Fruit fly (Drosophila melanogaster) whole organism, embryonic: ENCODE results near the gene BBS1.

Source experiments
- ATbp ChIP-seq: fragments of 200-800 bp; sonication (Bioruptor generic); optimal IDR thresholded peaks from 2 replicates; lab custom pipeline; 2017; ENCODE audit warnings: missing biosample characterization, mild to moderate bottlenecking, missing genetic modification characterization, missing genetic modification reagents
- Atf3 ChIP-seq: fragments of 200-800 bp; sonication (Bioruptor generic); optimal IDR thresholded peaks from 3 replicates; lab custom pipeline; 2016; ENCODE audit warnings: missing biosample characterization, missing genetic modification characterization
- B-H2 ChIP-seq: fragments of 200-800 bp; sonication (Bioruptor generic); optimal IDR thresholded peaks from 2 replicates; lab custom pipeline; 2018; ENCODE audit warnings: missing biosample characterization, mild to moderate bottlenecking, missing genetic modification characterization
- CG10959 ChIP-seq: fragments of 200-800 bp; sonication (Bioruptor generic); IDR thresholded peaks from 2 replicates; pipeline ENCODE4 v1.3.6; 2022; ENCODE audit warnings: missing biosample characterization, missing genetic modification characterization
- CG10979 ChIP-seq: fragments of 200-800 bp; sonication (Bioruptor generic); optimal IDR thresholded peaks from 2 replicates; lab custom pipeline; 2018; ENCODE audit warnings: missing biosample characterization, mild to moderate bottlenecking, missing genetic modification characterization, moderate library complexity
- CG11504 ChIP-seq: fragments of 200-800 bp; sonication (Bioruptor generic); optimal IDR thresholded peaks from 3 replicates; lab custom pipeline; 2019; ENCODE audit warnings: missing biosample characterization, mild to moderate bottlenecking, missing genetic modification characterization, moderate library complexity
- CG14050 ChIP-seq: fragments of 200-800 bp; sonication (Bioruptor generic); IDR thresholded peaks from 3 replicates; pipeline ENCODE4 v1.3.6; 2022; ENCODE audit warnings: missing biosample characterization, missing genetic modification characterization
- CG14710 ChIP-seq: fragments of 200-800 bp; sonication (Bioruptor generic); optimal IDR thresholded peaks from 3 replicates; lab custom pipeline; 2019; ENCODE audit warnings: missing biosample characterization, mild to moderate bottlenecking, missing genetic modification characterization, moderate library complexity
- CG15269 ChIP-seq: fragments of 200-800 bp; sonication (Bioruptor generic); optimal IDR thresholded peaks from 2 replicates; lab custom pipeline; 2018; ENCODE audit warnings: missing biosample characterization, mild to moderate bottlenecking, missing genetic modification characterization, moderate library complexity
- CG15601 ChIP-seq: fragments of 200-800 bp; sonication (Bioruptor generic); optimal IDR thresholded peaks from 3 replicates; lab custom pipeline; 2019; ENCODE audit warnings: missing biosample characterization, mild to moderate bottlenecking, missing genetic modification characterization, moderate library complexity
- CG18262 ChIP-seq: fragments of 200-800 bp; optimal IDR thresholded peaks from 3 replicates; lab custom pipeline; 2019; ENCODE audit warnings: missing biosample characterization, mild to moderate bottlenecking, missing genetic modification characterization, moderate library complexity
- CG2875 ChIP-seq: fragments of 200-800 bp; sonication (Bioruptor generic); optimal IDR thresholded peaks from 2 replicates; lab custom pipeline; 2017; ENCODE audit warnings: missing biosample characterization, mild to moderate bottlenecking, missing genetic modification characterization, missing genetic modification reagents
- CG2889 ChIP-seq: fragments of 200-800 bp; sonication (Bioruptor generic); IDR thresholded peaks from 3 replicates; pipeline ENCODE4 v1.3.6; 2022; ENCODE audit warnings: missing biosample characterization, missing genetic modification characterization
- CG31388 ChIP-seq: fragments of 200-800 bp; sonication (Bioruptor generic); optimal IDR thresholded peaks from 2 replicates; lab custom pipeline; 2016; ENCODE audit warnings: missing biosample characterization, missing genetic modification characterization
- CG31441 ChIP-seq: fragments of 200-800 bp; sonication (Bioruptor generic); IDR thresholded peaks from 2 replicates; pipeline ENCODE4 v1.3.6; 2022; ENCODE audit warnings: missing biosample characterization, missing genetic modification characterization
- CG3163 ChIP-seq: fragments of 200-800 bp; sonication (Bioruptor generic); optimal IDR thresholded peaks from 3 replicates; lab custom pipeline; 2016; ENCODE audit warnings: missing biosample characterization, missing genetic modification characterization
- CG33213 ChIP-seq: fragments of 200-800 bp; sonication (Bioruptor generic); optimal IDR thresholded peaks from 3 replicates; lab custom pipeline; 2016; ENCODE audit warnings: missing biosample characterization, missing genetic modification characterization
- CG5953 ChIP-seq: fragments of 200-800 bp; sonication (Bioruptor generic); IDR thresholded peaks from 2 replicates; pipeline ENCODE4 v1.3.6; 2022; ENCODE audit warnings: missing biosample characterization, missing genetic modification characterization
- CG6689 ChIP-seq: fragments of 200-800 bp; sonication (Bioruptor generic); IDR thresholded peaks from 2 replicates; pipeline ENCODE4 v1.3.6; 2022; ENCODE audit warnings: missing biosample characterization, missing genetic modification characterization
- CG7745 ChIP-seq: fragments of 200-800 bp; sonication (Bioruptor generic); optimal IDR thresholded peaks from 2 replicates; lab custom pipeline; 2018; ENCODE audit warnings: missing biosample characterization, mild to moderate bottlenecking, missing genetic modification characterization, moderate library complexity
- D ChIP-seq, 2 experiments: fragments of 200-800 bp in 1 of 2; fragments of >200 bp in 1 of 2; sonication (Bioruptor generic) in 1 of 2; optimal IDR thresholded peaks; 2 replicates in 1 of 2; 3 replicates in 1 of 2; lab custom pipeline; 2017; ENCODE audit warnings: mild to moderate bottlenecking in 1 of 2, missing biosample characterization in 1 of 2, missing genetic modification characterization in 1 of 2, missing genetic modification reagents in 1 of 2
- D19A ChIP-seq: fragments of 200-800 bp; optimal IDR thresholded peaks from 3 replicates; lab custom pipeline; 2019; ENCODE audit warnings: missing biosample characterization, mild to moderate bottlenecking, missing genetic modification characterization, moderate library complexity
- D19B ChIP-seq: fragments of 200-800 bp; sonication (Bioruptor generic); optimal IDR thresholded peaks from 2 replicates; lab custom pipeline; 2017; ENCODE audit warnings: missing biosample characterization, mild to moderate bottlenecking, missing genetic modification characterization
- Ets65A ChIP-seq: fragments of 200-800 bp; sonication (Bioruptor generic); peaks from one replicate; lab custom pipeline; 2016; ENCODE audit warnings: missing biosample characterization, missing genetic modification characterization
- Hr51 ChIP-seq, 2 experiments: fragments of 200-800 bp; sonication (Bioruptor generic); optimal IDR thresholded peaks; 2 replicates in 1 of 2; 3 replicates in 1 of 2; lab custom pipeline; 2016 to 2018; ENCODE audit warnings: missing biosample characterization in 2 of 2, missing genetic modification characterization in 2 of 2, mild to moderate bottlenecking in 1 of 2, moderate library complexity in 1 of 2
- Max ChIP-seq: fragments of 200-800 bp; sonication (Bioruptor generic); optimal IDR thresholded peaks from 2 replicates; lab custom pipeline; 2016; ENCODE audit warnings: missing biosample characterization, mild to moderate bottlenecking, missing genetic modification characterization
- Mrtf ChIP-seq: fragments of 200-800 bp; sonication (Bioruptor generic); IDR thresholded peaks from 3 replicates; pipeline ENCODE4 v1.3.6; 2022; ENCODE audit warnings: missing biosample characterization, missing genetic modification characterization
- Ptx1 ChIP-seq: fragments of 200-800 bp; sonication (Bioruptor generic); IDR thresholded peaks from 2 replicates; pipeline ENCODE4 v1.3.6; 2022; ENCODE audit warnings: missing biosample characterization, missing genetic modification characterization
- Rx ChIP-seq: fragments of 200-800 bp; sonication (Bioruptor generic); IDR thresholded peaks from 2 replicates; pipeline ENCODE4 v1.3.6; 2022; ENCODE audit warnings: missing biosample characterization, missing genetic modification characterization
- Side ChIP-seq: fragments of 200-800 bp; sonication (Bioruptor generic); optimal IDR thresholded peaks from 2 replicates; lab custom pipeline; 2016; ENCODE audit warnings: missing biosample characterization, missing genetic modification characterization
- emc ChIP-seq: fragments of 200-800 bp; sonication (Bioruptor generic); optimal IDR thresholded peaks from 2 replicates; lab custom pipeline; 2016; ENCODE audit warnings: missing biosample characterization, missing genetic modification characterization
- en ChIP-seq: fragments of 200-800 bp; sonication (Bioruptor generic); optimal IDR thresholded peaks from 2 replicates; lab custom pipeline; 2016; ENCODE audit warnings: missing biosample characterization, missing genetic modification characterization
- exex ChIP-seq: fragments of 200-800 bp; sonication (Bioruptor generic); optimal IDR thresholded peaks from 4 replicates; lab custom pipeline; 2018; ENCODE audit warnings: missing biosample characterization, mild to moderate bottlenecking, missing genetic modification characterization, moderate library complexity
- eyg ChIP-seq: fragments of 200-800 bp; sonication (Bioruptor generic); optimal IDR thresholded peaks from 3 replicates; lab custom pipeline; 2016; ENCODE audit warnings: missing biosample characterization, missing genetic modification characterization
- gem ChIP-seq: fragments of 200-800 bp; sonication (Bioruptor generic); optimal IDR thresholded peaks from 2 replicates; lab custom pipeline; 2019; ENCODE audit warnings: missing biosample characterization, mild to moderate bottlenecking, missing genetic modification characterization, moderate library complexity
- grau ChIP-seq: fragments of 200-800 bp; optimal IDR thresholded peaks from 3 replicates; lab custom pipeline; 2019; ENCODE audit warnings: missing biosample characterization, mild to moderate bottlenecking, missing genetic modification characterization, moderate library complexity
- hkb ChIP-seq, 2 experiments: fragments of 200-800 bp in 1 of 2; fragments of >200 bp in 1 of 2; sonication (Bioruptor generic) in 1 of 2; IDR thresholded peaks in 1 of 2; optimal IDR thresholded peaks in 1 of 2; 2 replicates each; pipeline versions ENCODE4 v1.3.6 to Lab custom; 2017 to 2022; ENCODE audit warnings: missing biosample characterization in 1 of 2, missing genetic modification characterization in 1 of 2
- knrl ChIP-seq: fragments of 200-800 bp; sonication (Bioruptor generic); IDR thresholded peaks from 3 replicates; pipeline ENCODE4 v1.3.6; 2022; ENCODE audit warnings: missing biosample characterization, missing genetic modification characterization; ENCODE audit not compliant: partially characterized antibody
- lab ChIP-seq: fragments of 200-800 bp; sonication (Bioruptor generic); optimal IDR thresholded peaks from 3 replicates; lab custom pipeline; 2017; ENCODE audit warnings: missing biosample characterization, missing genetic modification characterization, mild to moderate bottlenecking, moderate library complexity, missing genetic modification reagents
- pan ChIP-seq, 4 experiments: fragments of >200 bp in 3 of 4; fragments of 200-800 bp in 1 of 4; sonication (Bioruptor generic) in 1 of 4; optimal IDR thresholded peaks in 3 of 4; IDR thresholded peaks in 1 of 4; 2 replicates each; pipeline versions ENCODE4 v1.3.6 to Lab custom; 2017 to 2022; ENCODE audit warnings: missing biosample characterization in 2 of 4, missing genetic modification characterization in 2 of 4, mixed read lengths in 1 of 4
- rib ChIP-seq: fragments of 200-800 bp; sonication (Bioruptor generic); IDR thresholded peaks from 2 replicates; pipeline ENCODE4 v1.3.6; 2022; ENCODE audit warnings: missing biosample characterization, missing genetic modification characterization
- sens ChIP-seq: fragments of 200-800 bp; sonication (Bioruptor generic); peaks from one replicate; lab custom pipeline; 2016; ENCODE audit warnings: missing biosample characterization, missing genetic modification characterization
- slbo ChIP-seq: fragments of 200-800 bp; sonication (Bioruptor generic); IDR thresholded peaks from 2 replicates; pipeline ENCODE4 v1.3.6; 2022; ENCODE audit warnings: missing biosample characterization, missing genetic modification characterization
- slou ChIP-seq: fragments of 200-800 bp; sonication (Bioruptor generic); optimal IDR thresholded peaks from 3 replicates; lab custom pipeline; 2016; ENCODE audit warnings: missing biosample characterization, missing genetic modification characterization
- tgo ChIP-seq: fragments of 200-800 bp; sonication (Bioruptor generic); IDR thresholded peaks from 3 replicates; pipeline ENCODE4 v1.3.6; 2022; ENCODE audit warnings: missing biosample characterization, missing genetic modification characterization
- tup ChIP-seq: fragments of 200-800 bp; sonication (Bioruptor generic); optimal IDR thresholded peaks from 2 replicates; lab custom pipeline; 2016; ENCODE audit warnings: missing biosample characterization, mild to moderate bottlenecking, missing genetic modification characterization, moderate library complexity
- wdn ChIP-seq: fragments of 200-800 bp; sonication (Bioruptor generic); IDR thresholded peaks from 2 replicates; pipeline ENCODE4 v1.3.6; 2022; ENCODE audit warnings: missing biosample characterization, missing genetic modification characterization

Gene BBS1

dm6 chr3L:7103941-7104340, 21.8 kb upstream of the BBS1 start:
- no peak for TF ChIP-seq CG31388
- no peak for TF ChIP-seq Max (GFP tag; lab: Kevin White, UChicago)
- TF ChIP-seq CG10959 (GFP tag; lab: Robert Waterston, UW) = no peak
- no peak for TF ChIP-seq tgo (GFP tag; lab: Robert Waterston, UW)
- TF ChIP-seq B-H2 (GFP tag; lab: Kevin White, UChicago) = no peak
- no peak for TF ChIP-seq eyg
- no peak for TF ChIP-seq wdn (GFP tag; lab: Robert Waterston, UW)
- TF ChIP-seq CG14050 (GFP tag; lab: Robert Waterston, UW) = no peak
- no peak for TF ChIP-seq emc
- peak; percentile 11 for TF ChIP-seq CG11504 (tag; lab: Kevin White, UChicago)
- no peak for TF ChIP-seq Rx
- no peak for TF ChIP-seq D19B (GFP tag; lab: Kevin White, UChicago)
- peak; percentile 57 for TF ChIP-seq D19A (tag; lab: Kevin White, UChicago)
- no peak for TF ChIP-seq Atf3 (GFP tag; lab: Kevin White, UChicago)
- no peak for TF ChIP-seq CG15601
- no peak for TF ChIP-seq Side (GFP tag; lab: Kevin White, UChicago)
- no peak for TF ChIP-seq en (GFP tag; lab: Kevin White, UChicago)
- no peak for TF ChIP-seq rib (GFP tag; lab: Robert Waterston, UW)

dm6 chr3L:7104485-7104884, 21.2 kb upstream of the BBS1 start:
- TF ChIP-seq Ets65A (GFP tag; lab: Kevin White, UChicago) (peak; percentile 93), Mrtf (no peak), slbo (GFP tag; lab: Robert Waterston, UW) (no peak), CG2889 (0 out of 3 replicates have a peak, but pooled peaks have one; percentile 21), slou (GFP tag; lab: Kevin White, UChicago) (no peak), CG2875 (GFP tag; lab: Kevin White, UChicago) (no peak), CG33213 (GFP tag; lab: Kevin White, UChicago) (no peak)

- TF ChIP-seq tup (GFP tag; lab: Kevin White, UChicago) = no peak
- peak; percentile 35 for TF ChIP-seq CG10979 (tag; lab: Kevin White, UChicago)
- no peak for TF ChIP-seq pan (optimal IDR thresholded peaks at IDR 0.05; lab: Kevin White, UChicago)
- peak in 1 of 2 experiments; percentile 50 for TF ChIP-seq pan (GFP tag; optimal IDR thresholded peaks at IDR 0.05 in 1 of 2, IDR thresholded peaks at IDR 0.05 in 1 of 2)
- peak; percentile 25 for TF ChIP-seq CG18262
- no peak for TF ChIP-seq CG3163
- TF ChIP-seq hkb (optimal IDR thresholded peaks at IDR 0.05; lab: Kevin White, UChicago) = no peak
- TF ChIP-seq hkb (GFP tag; IDR thresholded peaks at IDR 0.05; lab: Robert Waterston, UW) = peak; percentile 31; the same call in 1 of the 2 replicates
- TF ChIP-seq Ptx1 (GFP tag; lab: Robert Waterston, UW) = peak; percentile 33; the same call in 1 of the 2 replicates
- peak; percentile 59 for TF ChIP-seq CG11504 (tag; lab: Kevin White, UChicago)
- TF ChIP-seq sens (GFP tag; lab: Kevin White, UChicago) = peak; percentile 64
- TF ChIP-seq CG15269 (tag; lab: Kevin White, UChicago) = peak; percentile 21
- TF ChIP-seq ATbp (GFP tag; lab: Kevin White, UChicago) = peak; percentile 38
- no peak for TF ChIP-seq D (optimal IDR thresholded peaks at IDR 0.05; lab: Kevin White, UChicago)
- peak; percentile 12 for TF ChIP-seq D (GFP tag; optimal IDR thresholded peaks at IDR 0.05; lab: Kevin White, UChicago)
- TF ChIP-seq knrl (GFP tag; lab: Robert Waterston, UW) = no peak
- TF ChIP-seq CG5953 (GFP tag; lab: Robert Waterston, UW) = no peak
- peak in 1 of 2 experiments; percentile 47 for TF ChIP-seq Hr51 (GFP tag; optimal IDR thresholded peaks at IDR 0.05; lab: Kevin White, UChicago)
- TF ChIP-seq CG7745 = no peak
- TF ChIP-seq CG31441 (GFP tag; lab: Robert Waterston, UW) = peak; percentile 43; the same call in 1 of the 2 replicates
- TF ChIP-seq gem (tag; lab: Kevin White, UChicago) = peak; percentile 45
- TF ChIP-seq lab (GFP tag; lab: Kevin White, UChicago) = peak; percentile 2
- TF ChIP-seq grau (tag; lab: Kevin White, UChicago) = peak; percentile 17
- peak; percentile 3 for TF ChIP-seq CG14710
- 0 out of 2 replicates have a peak, but pooled peaks have one; percentile 13 for TF ChIP-seq CG6689 (GFP tag; lab: Robert Waterston, UW)
- TF ChIP-seq exex (tag; lab: Kevin White, UChicago) = no peak
Observed at dm6 chr3L:7105693-7106092, 20.0 kb upstream of the BBS1 start.
